Worm (Caenorhabditis elegans) whole organism, late embryonic: ENCODE measurements around the gene C35D10.7.

Experiments
- C38D4.7 ChIP-seq: fragments of 200-800 bp; sonication (Bioruptor generic); optimal IDR thresholded peaks from 2 replicates; lab custom pipeline; 2018; ENCODE audit warnings: mild to moderate bottlenecking, missing genetic modification characterization, moderate library complexity, missing compliant biosample characterization
- F13H6.1 ChIP-seq: sonication (generic microtip); optimal IDR thresholded peaks from 2 replicates; lab custom pipeline; 2016; ENCODE audit warnings: missing genetic modification characterization, missing compliant biosample characterization
- K09A11.1 ChIP-seq: sonication (generic microtip); optimal IDR thresholded peaks from 2 replicates; lab custom pipeline; 2017; ENCODE audit warnings: antibody characterized with exemption, mild to moderate bottlenecking, missing genetic modification characterization, missing compliant biosample characterization; ENCODE audit not compliant: insufficient read depth
- Y22D7AL.16 ChIP-seq: sonication (generic microtip); optimal IDR thresholded peaks from 2 replicates; lab custom pipeline; 2016; ENCODE audit warnings: missing genetic modification characterization, missing compliant biosample characterization
- ceh-18 ChIP-seq: sonication (generic microtip); optimal IDR thresholded peaks from 2 replicates; lab custom pipeline; 2016; ENCODE audit warnings: missing genetic modification characterization, missing compliant biosample characterization
- ceh-22 ChIP-seq: sonication (generic microtip); optimal IDR thresholded peaks from 2 replicates; lab custom pipeline; 2017; ENCODE audit warnings: missing biosample characterization, missing genetic modification characterization
- ceh-30 ChIP-seq: fragments of 150-350 bp; optimal IDR thresholded peaks from 2 replicates; lab custom pipeline; 2014; ENCODE audit warnings: missing biosample characterization, missing genetic modification characterization
- ceh-31 ChIP-seq: sonication (generic microtip); optimal IDR thresholded peaks from 2 replicates; lab custom pipeline; 2016; ENCODE audit warnings: missing genetic modification characterization, missing compliant biosample characterization
- ceh-48 ChIP-seq: sonication (generic microtip); optimal IDR thresholded peaks from 2 replicates; lab custom pipeline; 2016; ENCODE audit warnings: missing genetic modification characterization, inconsistent platforms, missing compliant biosample characterization
- ceh-9 ChIP-seq: sonication (generic microtip); optimal IDR thresholded peaks from 2 replicates; lab custom pipeline; 2016; ENCODE audit warnings: mild to moderate bottlenecking, missing genetic modification characterization, inconsistent platforms, missing compliant biosample characterization
- dve-1 ChIP-seq: sonication (generic microtip); optimal IDR thresholded peaks from 2 replicates; lab custom pipeline; 2017; ENCODE audit warnings: antibody characterized with exemption, mild to moderate bottlenecking, missing genetic modification characterization, missing compliant biosample characterization
- elt-2 ChIP-seq: sonication (generic microtip); optimal IDR thresholded peaks from 2 replicates; lab custom pipeline; 2016; ENCODE audit warnings: missing genetic modification reagents, missing genetic modification characterization, missing compliant biosample characterization
- elt-4 ChIP-seq: sonication (generic microtip); optimal IDR thresholded peaks from 2 replicates; lab custom pipeline; 2016; ENCODE audit warnings: missing genetic modification characterization, missing compliant biosample characterization
- ets-4 ChIP-seq: sonication (generic microtip); optimal IDR thresholded peaks from 2 replicates; lab custom pipeline; 2016; ENCODE audit warnings: missing genetic modification characterization, missing compliant biosample characterization
- fkh-10 ChIP-seq: fragments of 150-350 bp; optimal IDR thresholded peaks from 2 replicates; lab custom pipeline; 2014; ENCODE audit warnings: missing biosample characterization, missing genetic modification reagents, missing genetic modification characterization
- fkh-6 ChIP-seq: sonication (generic microtip); optimal IDR thresholded peaks from 2 replicates; lab custom pipeline; 2016; ENCODE audit warnings: missing genetic modification characterization, missing compliant biosample characterization
- gmeb-2 ChIP-seq: sonication (generic microtip); optimal IDR thresholded peaks from 2 replicates; lab custom pipeline; 2016; ENCODE audit warnings: missing genetic modification characterization, inconsistent platforms, missing compliant biosample characterization
- hlh-13 ChIP-seq: fragments of 200-800 bp; sonication (Bioruptor generic); optimal IDR thresholded peaks from 2 replicates; lab custom pipeline; 2018; ENCODE audit warnings: mild to moderate bottlenecking, missing genetic modification characterization, missing compliant biosample characterization
- hlh-30 ChIP-seq: sonication (generic microtip); optimal IDR thresholded peaks from 2 replicates; lab custom pipeline; 2017; ENCODE audit warnings: antibody characterized with exemption, missing genetic modification characterization, missing compliant biosample characterization; ENCODE audit not compliant: insufficient read depth
- lin-11 ChIP-seq: fragments of 200-800 bp; sonication (Bioruptor generic); optimal IDR thresholded peaks from 2 replicates; lab custom pipeline; 2018; ENCODE audit warnings: mild to moderate bottlenecking, missing genetic modification characterization, missing compliant biosample characterization
- madf-2 ChIP-seq: sonication (generic microtip); optimal IDR thresholded peaks from 2 replicates; lab custom pipeline; 2017; ENCODE audit warnings: missing genetic modification characterization, missing compliant biosample characterization
- mec-3 ChIP-seq: sonication (generic microtip); optimal IDR thresholded peaks from 2 replicates; lab custom pipeline; 2016; ENCODE audit warnings: borderline replicate concordance, missing genetic modification characterization, missing compliant biosample characterization
- nfya-1 ChIP-seq: sonication (generic microtip); optimal IDR thresholded peaks from 2 replicates; lab custom pipeline; 2017; ENCODE audit warnings: missing genetic modification characterization, mild to moderate bottlenecking, missing compliant biosample characterization, antibody characterized with exemption, moderate library complexity
- nhr-11 ChIP-seq: fragments of 150-350 bp; optimal IDR thresholded peaks from 2 replicates; lab custom pipeline; 2014; ENCODE audit warnings: missing biosample characterization, missing genetic modification characterization
- nhr-232 ChIP-seq: sonication (generic microtip); optimal IDR thresholded peaks from 2 replicates; lab custom pipeline; 2016; ENCODE audit warnings: missing genetic modification characterization, missing compliant biosample characterization
- npax-4 ChIP-seq: sonication (generic microtip); optimal IDR thresholded peaks from 2 replicates; lab custom pipeline; 2016; ENCODE audit warnings: missing genetic modification characterization, missing compliant biosample characterization
- pag-3 ChIP-seq: sonication (generic microtip); optimal IDR thresholded peaks from 2 replicates; lab custom pipeline; 2016; ENCODE audit warnings: missing compliant biosample characterization, missing genetic modification characterization, borderline replicate concordance
- pat-9 ChIP-seq: fragments of 200-800 bp; sonication (Bioruptor generic); optimal IDR thresholded peaks from 2 replicates; lab custom pipeline; 2018; ENCODE audit warnings: mild to moderate bottlenecking, missing genetic modification characterization, moderate library complexity, missing compliant biosample characterization
- pax-1 ChIP-seq: fragments of 150-350 bp; optimal IDR thresholded peaks from 2 replicates; lab custom pipeline; 2014; ENCODE audit warnings: missing biosample characterization, missing genetic modification characterization
- pha-4 ChIP-seq: fragments of 150-350 bp; optimal IDR thresholded peaks from 2 replicates; lab custom pipeline; 2018; ENCODE audit warnings: missing biosample characterization, missing genetic modification reagents, missing genetic modification characterization
- rnt-1 ChIP-seq: sonication (generic microtip); optimal IDR thresholded peaks from 2 replicates; lab custom pipeline; 2016; ENCODE audit warnings: missing genetic modification characterization, missing compliant biosample characterization
- sox-4 ChIP-seq: sonication (generic microtip); optimal IDR thresholded peaks from 2 replicates; lab custom pipeline; 2017; ENCODE audit warnings: mild to moderate bottlenecking, missing genetic modification characterization, inconsistent platforms, missing compliant biosample characterization
- syd-9 ChIP-seq: sonication (generic microtip); optimal IDR thresholded peaks from 2 replicates; lab custom pipeline; 2016; ENCODE audit warnings: mild to moderate bottlenecking, missing genetic modification characterization, moderate library complexity, missing compliant biosample characterization
- unc-3 ChIP-seq, 2 experiments: fragments of 200-800 bp in 1 of 2; sonication (Bioruptor generic) in 1 of 2; sonication (generic microtip) in 1 of 2; conservative IDR thresholded peaks in 1 of 2; optimal IDR thresholded peaks in 1 of 2; 2 replicates each; pipeline versions ENCODE4 v1.3.6 to Lab custom; 2016 to 2022; ENCODE audit warnings: missing compliant biosample characterization in 2 of 2, missing genetic modification characterization in 2 of 2, missing genetic modification reagents in 1 of 2
- unc-42 ChIP-seq: sonication (generic microtip); optimal IDR thresholded peaks from 2 replicates; lab custom pipeline; 2016; ENCODE audit warnings: missing genotype, missing genetic modification characterization, missing compliant biosample characterization
- unc-86 ChIP-seq: sonication (generic microtip); optimal IDR thresholded peaks from 2 replicates; lab custom pipeline; 2016; ENCODE audit warnings: missing genetic modification characterization, missing compliant biosample characterization
- zip-5 ChIP-seq: sonication (generic microtip); optimal IDR thresholded peaks from 2 replicates; lab custom pipeline; 2016; ENCODE audit warnings: missing genetic modification characterization, missing compliant biosample characterization
- ztf-16 ChIP-seq: sonication (generic microtip); optimal IDR thresholded peaks from 2 replicates; lab custom pipeline; 2017; ENCODE audit warnings: missing genetic modification characterization, missing compliant biosample characterization

The C35D10.7 gene

ce11 chrIII:4879445-4879844 is 23.5 kb downstream of the C35D10.7 start, which contains the start of gene C35D10.1:
Gene C35D10.1 (plus strand): TSS chrIII:4879745.
- TF ChIP-seq sox-4 (tag; lab: Kevin White, UChicago), result no peak
- no peak for TF ChIP-seq dve-1 (tag; lab: Kevin White, UChicago)
- TF ChIP-seq mec-3 (tag; lab: Kevin White, UChicago), result no peak
- no peak for TF ChIP-seq ztf-16 (tag; lab: Kevin White, UChicago)
- no peak for TF ChIP-seq lin-11 (tag; lab: Kevin White, UChicago)
- TF ChIP-seq pax-1, result no peak

- TF ChIP-seq F13H6.1 (tag; lab: Kevin White, UChicago), result no peak
- no peak for TF ChIP-seq pat-9 (tag; lab: Kevin White, UChicago)
- no peak for TF ChIP-seq unc-42 (tag; lab: Kevin White, UChicago)
- no peak for TF ChIP-seq nfya-1 (tag; lab: Kevin White, UChicago)
- TF ChIP-seq syd-9, result no peak
- TF ChIP-seq mec-3 (tag; lab: Kevin White, UChicago), result no peak
- TF ChIP-seq elt-4 (tag; lab: Kevin White, UChicago), result no peak
- TF ChIP-seq zip-5 (tag; lab: Kevin White, UChicago), result no peak
- TF ChIP-seq ztf-16 (tag; lab: Kevin White, UChicago), result no peak
- no peak for TF ChIP-seq ets-4 (tag; lab: Kevin White, UChicago)
- TF ChIP-seq Y22D7AL.16 (tag; lab: Kevin White, UChicago), result no peak
- no peak for TF ChIP-seq hlh-30 (tag; lab: Kevin White, UChicago)
- no peak for TF ChIP-seq nhr-11
- TF ChIP-seq ceh-31 (tag; lab: Kevin White, UChicago), result no peak
- TF ChIP-seq sox-4 (tag; lab: Kevin White, UChicago), result no peak
- TF ChIP-seq gmeb-2 (tag; lab: Kevin White, UChicago), result no peak
- TF ChIP-seq ceh-48 (tag; lab: Kevin White, UChicago), result no peak
Observed at ce11 chrIII:4881955-4882354, 26.0 kb downstream of the C35D10.7 start.

ce11 chrIII:4883429-4883828 is 27.4 kb downstream of the C35D10.7 start, which contains the start of gene clec-5:
Gene clec-5 (minus strand): TSS chrIII:4883606.
- no peak for TF ChIP-seq mec-3 (tag; lab: Kevin White, UChicago)
- no peak for TF ChIP-seq pha-4
- TF ChIP-seq nhr-232 (tag; lab: Kevin White, UChicago), result no peak
- TF ChIP-seq ceh-48 (tag; lab: Kevin White, UChicago), result no peak
- no peak for TF ChIP-seq elt-2
- TF ChIP-seq lin-11 (tag; lab: Kevin White, UChicago), result no peak
- TF ChIP-seq ceh-18 (tag; lab: Kevin White, UChicago), result no peak
- TF ChIP-seq unc-42 (tag; lab: Kevin White, UChicago), result no peak
- no peak for TF ChIP-seq ceh-9 (tag; lab: Kevin White, UChicago)
- no peak for TF ChIP-seq F13H6.1 (tag; lab: Kevin White, UChicago)
- TF ChIP-seq elt-4 (tag; lab: Kevin White, UChicago), result no peak
- no peak for TF ChIP-seq syd-9

ce11 chrIII:4887291-4887690 is 31.3 kb downstream of the C35D10.7 start, which contains the start of gene clec-6:
Gene clec-6 (minus strand): TSS chrIII:4887444.
- TF ChIP-seq madf-2, result no peak

- TF ChIP-seq fkh-10 (GFP tag; lab: Kevin White, UChicago), result no peak
- TF ChIP-seq nhr-11, result no peak
- no peak for TF ChIP-seq sox-4 (tag; lab: Kevin White, UChicago)
- TF ChIP-seq rnt-1 (tag; lab: Kevin White, UChicago), result no peak
Observed at ce11 chrIII:4890997-4891396, 35.0 kb downstream of the C35D10.7 start, which contains the start of gene F26F4.5. Gene F26F4.5 (minus strand): TSS chrIII:4891252.

ce11 chrIII:4893540-4893939 is 37.5 kb downstream of the C35D10.7 start, which contains the start of gene F26F4.6:
Gene F26F4.6 (minus strand): TSS chrIII:4893640.
- TF ChIP-seq pha-4, result no peak
- no peak for TF ChIP-seq hlh-13
- no peak for TF ChIP-seq K09A11.1 (tag; lab: Kevin White, UChicago)
- TF ChIP-seq unc-86 (tag; lab: Kevin White, UChicago), result no peak
- TF ChIP-seq ceh-31 (tag; lab: Kevin White, UChicago), result no peak
- TF ChIP-seq unc-3 (GFP tag; conservative IDR thresholded peaks at IDR 0.05; lab: Robert Waterston, UW), result no peak
- TF ChIP-seq unc-3 (tag; optimal IDR thresholded peaks at IDR 0.05; lab: Kevin White, UChicago), result no peak
- TF ChIP-seq ceh-22, result no peak
- TF ChIP-seq pag-3 (tag; lab: Kevin White, UChicago), result no peak
- TF ChIP-seq C38D4.7 (GFP tag; lab: Kevin White, UChicago), result no peak
- TF ChIP-seq gmeb-2 (tag; lab: Kevin White, UChicago), result no peak
- no peak for TF ChIP-seq fkh-6 (tag; lab: Kevin White, UChicago)
- no peak for TF ChIP-seq npax-4 (tag; lab: Kevin White, UChicago)
- TF ChIP-seq ceh-30, result no peak
